Fruit fly (Drosophila melanogaster) S2 (cell line): Measurements from ENCODE around the gene twe.

Experiments used
- CG8478 ChIP-seq: fragments of >200 bp; optimal IDR thresholded peaks from 2 replicates; lab custom pipeline; 2018
- CTCF ChIP-seq, 2 experiments: fragments of >200 bp; optimal IDR thresholded peaks; 2 replicates each; lab custom pipeline; 2018

dm6 chr2L:16268869-16269231 lies 7.2 kb upstream of the twe start:
- TF ChIP-seq CTCF (optimal IDR thresholded peaks at IDR 0.05; lab: Kevin White, UChicago) = no peak
- TF ChIP-seq CG8478 (lab: Kevin White, UChicago) = no peak
